Worm (Caenorhabditis elegans): ENCODE data around the gene osm-7.

osm-7 gene

DNA sequence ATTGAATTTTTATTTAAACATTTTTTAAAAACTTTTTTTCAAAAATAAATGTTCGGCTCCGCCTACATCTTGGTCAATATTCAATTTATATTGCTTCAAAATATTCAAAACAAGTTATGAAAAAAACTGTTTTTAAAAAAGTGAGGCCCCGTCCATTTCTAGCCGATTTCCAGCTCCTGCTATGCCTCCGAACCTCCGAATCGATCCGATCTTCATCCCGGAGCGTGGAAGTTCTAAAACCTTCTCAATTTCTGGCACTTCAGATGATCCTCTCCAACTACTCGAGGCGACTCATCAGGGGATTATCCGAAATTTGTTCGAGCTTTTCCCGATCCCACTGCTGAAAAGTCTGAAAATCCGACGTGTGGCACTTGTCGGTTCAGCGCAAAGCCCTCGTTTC lies 38.2 kb downstream of the osm-7 start:
- TF ChIP-seq ceh-28 (tag; optimal IDR thresholded peaks at IDR 0.05) (no peak), hmg-11 (tag; optimal IDR thresholded peaks at IDR 0.05) (no peak), ama-1 (optimal IDR thresholded peaks at IDR 0.05) (peak; percentile 24), ZK546.5 (tag; optimal IDR thresholded peaks at IDR 0.05) (no peak), zag-1 (tag; optimal IDR thresholded peaks at IDR 0.05) (no peak), nhr-77 (tag; optimal IDR thresholded peaks at IDR 0.05) (no peak)

DNA sequence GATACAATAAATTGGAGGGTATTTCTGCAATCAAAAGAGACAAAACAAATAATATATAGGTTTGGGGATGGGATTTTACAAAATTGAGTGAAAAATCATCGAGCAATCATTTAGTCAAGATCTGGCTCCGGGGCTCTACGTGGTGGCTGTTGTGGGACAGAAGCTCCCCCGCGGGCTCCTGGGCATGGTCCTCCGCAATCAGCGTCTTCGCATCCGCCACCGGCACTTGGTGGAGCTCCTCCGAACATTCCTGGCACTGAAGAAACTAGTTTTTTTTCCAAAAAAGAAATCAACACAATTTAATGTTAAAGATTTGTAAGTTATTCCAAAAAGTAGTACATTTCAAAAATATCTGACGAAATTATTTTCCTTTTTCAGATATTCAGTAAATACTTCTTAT lies 38.8 kb downstream of the osm-7 start:
- TF ChIP-seq elt-3 (tag; optimal IDR thresholded peaks at IDR 0.05) (no peak), ceh-16 (tag; optimal IDR thresholded peaks at IDR 0.05) (no peak), nhr-28 (tag; optimal IDR thresholded peaks at IDR 0.05) (no peak), eor-1 (tag; optimal IDR thresholded peaks at IDR 0.05) (no peak), egl-5 (tag; optimal IDR thresholded peaks at IDR 0.05) (no peak)

DNA sequence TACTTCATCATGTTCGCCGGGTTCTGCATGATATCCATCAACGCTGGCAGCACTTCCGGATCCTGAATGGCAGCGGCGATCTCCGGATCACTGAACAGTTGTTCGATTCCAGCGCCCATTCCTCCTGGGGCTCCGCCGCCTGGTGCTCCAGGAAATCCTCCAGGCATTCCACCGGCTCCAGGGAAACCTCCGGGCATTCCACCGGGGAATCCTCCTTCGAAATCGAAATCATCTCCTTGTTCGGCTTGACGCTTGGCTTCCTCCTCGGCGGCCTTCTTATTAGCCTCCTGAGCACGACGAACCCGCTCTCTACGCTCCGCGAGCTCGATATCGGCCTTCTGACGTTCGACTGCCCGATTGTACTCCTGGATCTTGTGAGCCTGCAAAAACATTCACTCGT lies 39.5 kb downstream of the osm-7 start:
- TF ChIP-seq unc-39 (tag; optimal IDR thresholded peaks at IDR 0.05), result no peak
- TF ChIP-seq hmg-11 (tag; optimal IDR thresholded peaks at IDR 0.05), result no peak
- TF ChIP-seq fos-1 (tag; optimal IDR thresholded peaks at IDR 0.05), result no peak
- TF ChIP-seq ama-1 (optimal IDR thresholded peaks at IDR 0.05), result no peak
- no peak for TF ChIP-seq lin-39 (tag; optimal IDR thresholded peaks at IDR 0.05)
- no peak for TF ChIP-seq fkh-10 (GFP tag; optimal IDR thresholded peaks at IDR 0.05)
- no peak for TF ChIP-seq zag-1 (tag; optimal IDR thresholded peaks at IDR 0.05)
- no peak for TF ChIP-seq snpc-4 (tag; optimal IDR thresholded peaks at IDR 0.05)
- no peak for TF ChIP-seq mdl-1 (tag; optimal IDR thresholded peaks at IDR 0.05)
- TF ChIP-seq elt-2 (tag; optimal IDR thresholded peaks at IDR 0.05), result no peak
- TF ChIP-seq ztf-11 (tag; optimal IDR thresholded peaks at IDR 0.05), result no peak
- no peak for TF ChIP-seq nhr-11 (tag; optimal IDR thresholded peaks at IDR 0.05)
- TF ChIP-seq lin-15B (tag; optimal IDR thresholded peaks at IDR 0.05), result no peak

DNA sequence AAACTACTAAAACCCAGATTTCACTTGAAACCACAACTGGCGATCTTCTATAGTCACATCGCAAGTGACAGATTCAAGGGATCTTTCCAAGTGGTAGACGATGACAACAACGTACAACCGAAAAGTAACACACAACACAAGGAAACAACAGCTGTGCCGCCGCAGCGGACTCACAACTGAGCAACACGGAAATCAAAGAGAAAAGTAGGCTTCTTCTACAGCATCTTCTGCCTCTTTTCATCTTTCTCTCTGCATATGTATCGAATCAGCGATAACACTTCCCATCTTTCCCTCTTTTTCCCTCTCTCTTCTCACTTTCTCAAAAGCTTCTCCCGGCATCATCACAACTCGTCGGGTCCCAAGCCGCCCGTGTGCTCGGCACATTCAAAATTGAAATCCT lies 40.8 kb downstream of the osm-7 start, which contains the start of gene T12D8.9:
T12D8.9 (plus strand) TSS at position 312 of the 400 bp plus-strand sequence.
- no peak for TF ChIP-seq pha-4 (tag; optimal IDR thresholded peaks at IDR 0.05)
- peak; percentile 26 for TF ChIP-seq nhr-11 (tag; optimal IDR thresholded peaks at IDR 0.05)
- TF ChIP-seq egl-5 (tag; optimal IDR thresholded peaks at IDR 0.05), result no peak

DNA sequence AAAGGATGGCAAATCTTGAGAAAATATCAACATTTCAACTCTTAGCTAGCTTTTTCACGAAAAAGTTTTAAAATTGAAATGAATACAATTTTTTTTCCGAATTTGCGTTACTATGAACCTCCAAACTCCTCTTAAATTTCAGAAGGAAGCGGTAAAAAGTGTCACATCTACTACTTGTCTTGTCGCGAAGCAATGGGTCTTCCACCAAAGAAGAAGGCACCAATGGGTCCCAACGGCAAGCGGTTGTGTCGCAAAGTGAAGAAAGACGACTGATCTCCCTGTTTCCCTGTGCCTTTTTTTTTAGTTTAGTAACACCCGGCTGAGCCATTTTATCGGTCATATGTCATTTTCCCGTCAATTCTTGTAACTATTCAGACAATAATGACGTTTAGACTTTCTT lies 45.0 kb downstream of the osm-7 start:
- TF ChIP-seq lin-39 (tag; optimal IDR thresholded peaks at IDR 0.05) (no peak), aly-2 (tag; optimal IDR thresholded peaks at IDR 0.05) (no peak), mml-1 (tag; optimal IDR thresholded peaks at IDR 0.05) (no peak), daf-12 (tag; optimal IDR thresholded peaks at IDR 0.05) (no peak), sea-2 (GFP tag; optimal IDR thresholded peaks at IDR 0.05) (no peak), mdl-1 (tag; optimal IDR thresholded peaks at IDR 0.05) (no peak), lsy-12 (tag; optimal IDR thresholded peaks at IDR 0.05) (no peak), ztf-4 (tag; optimal IDR thresholded peaks at IDR 0.05) (no peak), snpc-4 (tag; optimal IDR thresholded peaks at IDR 0.05) (no peak), nhr-43 (tag; optimal IDR thresholded peaks at IDR 0.05; ENCODE audit: poor library complexity, severe bottlenecking) (no peak), pqm-1 (tag; optimal IDR thresholded peaks at IDR 0.05) (no peak), pha-4 (tag; optimal IDR thresholded peaks at IDR 0.05) (no peak), fkh-10 (GFP tag; optimal IDR thresholded peaks at IDR 0.05) (no peak)

DNA sequence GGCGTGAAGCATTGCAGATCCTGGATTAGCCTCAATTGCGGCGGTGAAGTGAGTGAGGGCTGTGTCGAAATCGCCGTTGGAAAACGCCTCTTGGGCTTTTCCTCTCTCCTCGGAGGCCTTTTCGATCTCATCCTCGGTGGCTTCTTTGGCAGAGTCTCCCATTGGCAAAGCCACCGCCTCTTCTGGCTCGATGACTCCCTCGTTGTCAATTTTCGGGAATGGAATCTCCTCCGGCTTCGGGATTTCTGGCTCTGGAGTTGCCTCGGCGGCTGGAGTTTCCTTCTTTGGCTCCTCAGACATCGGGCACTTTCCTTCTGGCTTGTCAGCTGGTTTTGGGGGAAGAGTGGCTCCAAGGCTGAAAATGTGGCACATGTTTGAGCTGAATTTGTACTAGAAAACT lies 45.7 kb downstream of the osm-7 start:
- TF ChIP-seq fkh-10 (GFP tag; optimal IDR thresholded peaks at IDR 0.05) (no peak), zag-1 (tag; optimal IDR thresholded peaks at IDR 0.05) (no peak), R02D3.7 (tag; optimal IDR thresholded peaks at IDR 0.05) (no peak), nhr-67 (tag; optimal IDR thresholded peaks at IDR 0.05) (no peak), nhr-76 (tag; optimal IDR thresholded peaks at IDR 0.05) (no peak), fkh-2 (tag; optimal IDR thresholded peaks at IDR 0.05) (no peak), skn-1 (tag; optimal IDR thresholded peaks at IDR 0.05) (no peak), mdl-1 (tag; optimal IDR thresholded peaks at IDR 0.05) (no peak), ZK546.5 (tag; optimal IDR thresholded peaks at IDR 0.05) (no peak), fos-1 (tag; optimal IDR thresholded peaks at IDR 0.05) (no peak), ceh-16 (tag; optimal IDR thresholded peaks at IDR 0.05) (no peak)

Data from whole organism, L3 larva.